Fruit fly (Drosophila melanogaster) whole organism, embryonic: Measurements from ENCODE around the gene RpL24-like.

ENCODE experiments used
- Abd-B ChIP-seq: fragments of 200-800 bp; sonication (Bioruptor generic); optimal IDR thresholded peaks from 2 replicates; lab custom pipeline; 2018; ENCODE audit warnings: missing biosample characterization, mild to moderate bottlenecking, missing genetic modification characterization, moderate library complexity
- Asciz ChIP-seq: fragments of 200-800 bp; sonication (Bioruptor generic); optimal IDR thresholded peaks from 2 replicates; lab custom pipeline; 2017; ENCODE audit warnings: missing biosample characterization, mild to moderate bottlenecking, missing genetic modification characterization, missing genetic modification reagents
- Atf-2 ChIP-seq: fragments of 200-800 bp; sonication (Bioruptor generic); optimal IDR thresholded peaks from 2 replicates; lab custom pipeline; 2016; ENCODE audit warnings: missing biosample characterization, missing genetic modification characterization
- Blimp-1 ChIP-seq: fragments of 200-800 bp; sonication (Bioruptor generic); optimal IDR thresholded peaks from 3 replicates; lab custom pipeline; 2018; ENCODE audit warnings: missing biosample characterization, missing genetic modification characterization, mild to moderate bottlenecking, moderate library complexity, missing genetic modification reagents
- CG1024 ChIP-seq: fragments of 200-800 bp; sonication (Bioruptor generic); IDR thresholded peaks from 2 replicates; pipeline ENCODE4 v1.3.6; 2022; ENCODE audit warnings: missing biosample characterization, missing genetic modification characterization
- CG12071 ChIP-seq: fragments of 200-800 bp; sonication (Bioruptor generic); optimal IDR thresholded peaks from 3 replicates; lab custom pipeline; 2018; ENCODE audit warnings: missing biosample characterization, mild to moderate bottlenecking, missing genetic modification characterization
- CG12769 ChIP-seq: fragments of 200-800 bp; sonication (Bioruptor generic); optimal IDR thresholded peaks from 2 replicates; lab custom pipeline; 2019; ENCODE audit warnings: missing biosample characterization, mild to moderate bottlenecking, missing genetic modification characterization, moderate library complexity
- CG14860 ChIP-seq: fragments of 200-800 bp; sonication (Bioruptor generic); IDR thresholded peaks from 3 replicates; pipeline ENCODE4 v1.3.6; 2022; ENCODE audit warnings: missing biosample characterization, missing genetic modification characterization; ENCODE audit not compliant: partially characterized antibody
- CG17829 ChIP-seq: fragments of 200-800 bp; optimal IDR thresholded peaks from 2 replicates; lab custom pipeline; 2019; ENCODE audit warnings: missing biosample characterization, mild to moderate bottlenecking, missing genetic modification characterization, moderate library complexity
- CG2120 ChIP-seq: fragments of 200-800 bp; sonication (Bioruptor generic); optimal IDR thresholded peaks from 3 replicates; lab custom pipeline; 2016; ENCODE audit warnings: missing biosample characterization, missing genetic modification characterization
- CG7556 ChIP-seq: fragments of 200-800 bp; sonication (Bioruptor generic); optimal IDR thresholded peaks from 2 replicates; lab custom pipeline; 2017; ENCODE audit warnings: missing biosample characterization, mild to moderate bottlenecking, missing genetic modification characterization
- CG8359 ChIP-seq: fragments of 200-800 bp; sonication (Bioruptor generic); optimal IDR thresholded peaks from 2 replicates; lab custom pipeline; 2017; ENCODE audit warnings: missing biosample characterization, mild to moderate bottlenecking, missing genetic modification characterization, borderline replicate concordance
- CG9932 ChIP-seq: fragments of 200-800 bp; sonication (Bioruptor generic); IDR thresholded peaks from 2 replicates; pipeline ENCODE4 v1.3.6; 2022; ENCODE audit warnings: missing biosample characterization, missing genetic modification characterization
- D19B ChIP-seq: fragments of 200-800 bp; sonication (Bioruptor generic); optimal IDR thresholded peaks from 2 replicates; lab custom pipeline; 2017; ENCODE audit warnings: missing biosample characterization, mild to moderate bottlenecking, missing genetic modification characterization
- Dip3 ChIP-seq: fragments of 200-800 bp; sonication (Bioruptor generic); optimal IDR thresholded peaks from 3 replicates; lab custom pipeline; 2016; ENCODE audit warnings: missing biosample characterization, missing genetic modification characterization
- E2f2 ChIP-seq: fragments of 200-800 bp; sonication (Bioruptor generic); IDR thresholded peaks from 2 replicates; pipeline ENCODE4 v1.3.6; 2022; ENCODE audit warnings: missing biosample characterization, missing genetic modification characterization
- Ets65A ChIP-seq: fragments of 200-800 bp; sonication (Bioruptor generic); peaks from one replicate; lab custom pipeline; 2016; ENCODE audit warnings: missing biosample characterization, missing genetic modification characterization
- Fer2 ChIP-seq: fragments of 200-800 bp; sonication (Bioruptor generic); optimal IDR thresholded peaks from 2 replicates; lab custom pipeline; 2018; ENCODE audit warnings: missing biosample characterization, mild to moderate bottlenecking, missing genetic modification characterization, moderate library complexity
- Gug ChIP-seq: fragments of 200-800 bp; sonication (Bioruptor generic); IDR thresholded peaks from 4 replicates; pipeline ENCODE4 v1.3.6; 2022; ENCODE audit warnings: missing biosample characterization, missing genetic modification characterization
- HLH3B ChIP-seq: fragments of 200-800 bp; sonication (Bioruptor generic); IDR thresholded peaks from 2 replicates; pipeline ENCODE4 v1.3.6; 2022; ENCODE audit warnings: missing biosample characterization, missing genetic modification characterization
- Meics ChIP-seq: fragments of 200-800 bp; sonication (Bioruptor generic); optimal IDR thresholded peaks from 2 replicates; lab custom pipeline; 2017; ENCODE audit warnings: missing biosample characterization, mild to moderate bottlenecking, missing genetic modification characterization
- NfI ChIP-seq: fragments of 200-800 bp; sonication (Bioruptor generic); optimal IDR thresholded peaks from 3 replicates; lab custom pipeline; 2018; ENCODE audit warnings: missing biosample characterization, mild to moderate bottlenecking, missing genetic modification characterization, moderate library complexity
- Rx ChIP-seq: fragments of 200-800 bp; sonication (Bioruptor generic); IDR thresholded peaks from 2 replicates; pipeline ENCODE4 v1.3.6; 2022; ENCODE audit warnings: missing biosample characterization, missing genetic modification characterization
- Vsx1 ChIP-seq: fragments of 200-800 bp; sonication (Bioruptor generic); optimal IDR thresholded peaks from 2 replicates; lab custom pipeline; 2017; ENCODE audit warnings: missing biosample characterization, mild to moderate bottlenecking, missing genetic modification characterization, missing genetic modification reagents
- Xbp1 ChIP-seq: fragments of 200-800 bp; sonication (Bioruptor generic); optimal IDR thresholded peaks from 3 replicates; lab custom pipeline; 2016; ENCODE audit warnings: missing biosample characterization, mild to moderate bottlenecking, missing genetic modification characterization
- ara ChIP-seq: fragments of 200-800 bp; sonication (Bioruptor generic); IDR thresholded peaks from 2 replicates; pipeline ENCODE4 v1.3.6; 2022; ENCODE audit warnings: missing biosample characterization, missing genetic modification characterization
- cg ChIP-seq: fragments of 200-800 bp; sonication (Bioruptor generic); optimal IDR thresholded peaks from 3 replicates; lab custom pipeline; 2019; ENCODE audit warnings: missing biosample characterization, mild to moderate bottlenecking, missing genetic modification characterization, moderate library complexity
- crc ChIP-seq: fragments of 200-800 bp; sonication (Bioruptor generic); optimal IDR thresholded peaks from 2 replicates; lab custom pipeline; 2016; ENCODE audit warnings: missing biosample characterization, missing genetic modification characterization
- dmrt99B ChIP-seq: fragments of 200-800 bp; sonication (Bioruptor generic); optimal IDR thresholded peaks from 2 replicates; lab custom pipeline; 2018; ENCODE audit warnings: missing biosample characterization, mild to moderate bottlenecking, missing genetic modification characterization, moderate library complexity
- esg ChIP-seq: fragments of 200-800 bp; sonication (Bioruptor generic); conservative IDR thresholded peaks from 2 replicates; pipeline ENCODE4 v1.3.6; 2022; ENCODE audit warnings: missing biosample characterization, missing genetic modification characterization
- exex ChIP-seq: fragments of 200-800 bp; sonication (Bioruptor generic); optimal IDR thresholded peaks from 4 replicates; lab custom pipeline; 2018; ENCODE audit warnings: missing biosample characterization, mild to moderate bottlenecking, missing genetic modification characterization, moderate library complexity
- eyg ChIP-seq: fragments of 200-800 bp; sonication (Bioruptor generic); optimal IDR thresholded peaks from 3 replicates; lab custom pipeline; 2016; ENCODE audit warnings: missing biosample characterization, missing genetic modification characterization
- fru ChIP-seq: fragments of >200 bp; optimal IDR thresholded peaks from 2 replicates; lab custom pipeline; 2017
- fu2 ChIP-seq: fragments of 200-800 bp; sonication (Bioruptor generic); optimal IDR thresholded peaks from 2 replicates; lab custom pipeline; 2016; ENCODE audit warnings: missing biosample characterization, missing genetic modification characterization
- gfzf ChIP-seq: fragments of 200-800 bp; sonication (Bioruptor generic); optimal IDR thresholded peaks from 2 replicates; lab custom pipeline; 2016; ENCODE audit warnings: missing biosample characterization, mild to moderate bottlenecking, missing genetic modification characterization, moderate library complexity
- hbn ChIP-seq: fragments of 200-800 bp; sonication (Bioruptor generic); IDR thresholded peaks from 2 replicates; pipeline ENCODE4 v1.3.6; 2022; ENCODE audit warnings: missing biosample characterization, missing genetic modification characterization; ENCODE audit not compliant: partially characterized antibody
- inv ChIP-seq: fragments of 200-800 bp; sonication (Bioruptor generic); IDR thresholded peaks from 2 replicates; pipeline ENCODE4 v1.3.6; 2022; ENCODE audit warnings: missing biosample characterization, missing genetic modification characterization; ENCODE audit not compliant: partially characterized antibody
- lab ChIP-seq: fragments of 200-800 bp; sonication (Bioruptor generic); optimal IDR thresholded peaks from 3 replicates; lab custom pipeline; 2017; ENCODE audit warnings: missing biosample characterization, missing genetic modification characterization, mild to moderate bottlenecking, moderate library complexity, missing genetic modification reagents
- lmd ChIP-seq: fragments of 200-800 bp; sonication (Bioruptor generic); IDR thresholded peaks from 2 replicates; pipeline ENCODE4 v1.3.6; 2022; ENCODE audit warnings: missing biosample characterization, missing genetic modification characterization
- pan ChIP-seq, 4 experiments: fragments of >200 bp in 3 of 4; fragments of 200-800 bp in 1 of 4; sonication (Bioruptor generic) in 1 of 4; optimal IDR thresholded peaks in 3 of 4; IDR thresholded peaks in 1 of 4; 2 replicates each; pipeline versions ENCODE4 v1.3.6 to Lab custom; 2017 to 2022; ENCODE audit warnings: missing biosample characterization in 2 of 4, missing genetic modification characterization in 2 of 4, mixed read lengths in 1 of 4
- pfk ChIP-seq: fragments of 200-800 bp; sonication (Bioruptor generic); optimal IDR thresholded peaks from 2 replicates; lab custom pipeline; 2018; ENCODE audit warnings: missing biosample characterization, mild to moderate bottlenecking, missing genetic modification characterization, moderate library complexity
- phol ChIP-seq: fragments of 200-800 bp; sonication (Bioruptor generic); optimal IDR thresholded peaks from 3 replicates; lab custom pipeline; 2018; ENCODE audit warnings: missing biosample characterization, mild to moderate bottlenecking, missing genetic modification characterization, moderate library complexity
- shn ChIP-seq: fragments of 200-800 bp; sonication (Bioruptor generic); optimal IDR thresholded peaks from 3 replicates; lab custom pipeline; 2016; ENCODE audit warnings: missing biosample characterization, missing genetic modification characterization
- sug ChIP-seq: fragments of 200-800 bp; optimal IDR thresholded peaks from 2 replicates; lab custom pipeline; 2019; ENCODE audit warnings: missing biosample characterization, mild to moderate bottlenecking, missing genetic modification characterization, moderate library complexity
- tio ChIP-seq: fragments of 200-800 bp; sonication (Bioruptor generic); optimal IDR thresholded peaks from 2 replicates; lab custom pipeline; 2017; ENCODE audit warnings: missing biosample characterization, missing genetic modification characterization, inconsistent platforms
- trem ChIP-seq: fragments of 200-800 bp; optimal IDR thresholded peaks from 3 replicates; lab custom pipeline; 2019; ENCODE audit warnings: missing biosample characterization, mild to moderate bottlenecking, missing genetic modification characterization, moderate library complexity
- vnd ChIP-seq: fragments of 200-800 bp; sonication (Bioruptor generic); IDR thresholded peaks from 3 replicates; pipeline ENCODE4 v1.3.6; 2022; ENCODE audit warnings: missing biosample characterization, missing genetic modification characterization; ENCODE audit not compliant: partially characterized antibody
- wdn ChIP-seq: fragments of 200-800 bp; sonication (Bioruptor generic); IDR thresholded peaks from 2 replicates; pipeline ENCODE4 v1.3.6; 2022; ENCODE audit warnings: missing biosample characterization, missing genetic modification characterization
- zfh1 ChIP-seq: fragments of 200-800 bp; sonication (Bioruptor generic); IDR thresholded peaks from 3 replicates; pipeline ENCODE4 v1.3.6; 2022; ENCODE audit warnings: missing biosample characterization, missing genetic modification characterization

The RpL24-like gene

DNA sequence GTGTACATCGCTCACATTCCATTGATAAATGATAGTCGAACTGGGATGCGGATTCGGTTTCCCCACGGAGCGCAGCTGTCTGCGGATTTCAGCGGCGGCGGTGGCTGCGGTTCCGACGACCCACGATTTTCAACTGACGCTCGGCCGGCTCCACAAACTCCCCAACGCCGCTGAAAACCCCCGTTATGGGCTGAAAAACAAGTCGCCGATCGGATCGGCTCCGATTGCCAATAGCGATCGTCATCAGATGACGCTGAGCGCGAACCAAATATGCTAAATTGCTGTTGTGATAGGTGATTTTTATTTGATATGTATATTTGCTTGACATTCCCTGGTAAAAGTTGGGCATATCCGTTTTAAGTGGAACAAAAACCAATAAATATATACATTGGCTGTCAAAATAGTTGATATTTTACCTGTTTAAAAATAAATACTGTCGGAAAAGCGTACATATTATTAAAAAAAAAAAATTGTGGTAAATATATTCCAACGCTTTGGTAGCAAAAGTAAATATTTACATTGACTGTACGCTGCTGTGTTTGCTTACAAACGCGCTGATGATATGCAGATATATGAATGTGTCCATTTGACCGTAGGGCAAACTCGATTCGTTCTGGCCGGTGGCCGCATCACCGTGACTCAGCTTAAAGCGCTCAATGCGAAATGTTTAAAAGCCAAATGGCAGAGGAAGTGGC is 23.0 kb upstream of the RpL24-like start (continued):
- TF ChIP-seq fru (lab: Kevin White, UChicago) (no peak), Vsx1 (GFP tag; lab: Kevin White, UChicago) (peak; percentile 46), CG1024 (no peak), crc (peak; percentile 5), gfzf (no peak), Atf-2 (GFP tag; lab: Kevin White, UChicago) (peak; percentile 7), pfk (GFP tag; lab: Kevin White, UChicago) (no peak), HLH3B (peak; percentile 30; the same call in 1 of the 2 replicates), Xbp1 (GFP tag; lab: Kevin White, UChicago) (peak; percentile 49), exex (no peak), eyg (GFP tag; lab: Kevin White, UChicago) (no peak), NfI (GFP tag; lab: Kevin White, UChicago) (peak; percentile 59), D19B (GFP tag; lab: Kevin White, UChicago) (peak; percentile 79), Dip3 (peak; percentile 72), Asciz (GFP tag; lab: Kevin White, UChicago) (peak; percentile 23), CG14860 (GFP tag; lab: Robert Waterston, UW) (no peak), E2f2 (GFP tag; lab: Robert Waterston, UW) (peak; percentile 33), zfh1 (GFP tag; lab: Robert Waterston, UW) (no peak), Ets65A (peak; percentile 97), cg (no peak), lmd (GFP tag; lab: Robert Waterston, UW) (peak; percentile 75), dmrt99B (tag; lab: Kevin White, UChicago) (peak; percentile 74), CG12071 (GFP tag; lab: Kevin White, UChicago) (peak; percentile 22), Blimp-1 (GFP tag; lab: Kevin White, UChicago) (peak; percentile 16), hbn (GFP tag; lab: Robert Waterston, UW) (no peak), CG17829 (tag; lab: Kevin White, UChicago) (no peak), fu2 (GFP tag; lab: Kevin White, UChicago) (peak; percentile 66), Meics (peak; percentile 74), Fer2 (tag; lab: Kevin White, UChicago) (no peak), sug (tag; lab: Kevin White, UChicago) (peak; percentile 43), phol (peak; percentile 43), CG7556 (GFP tag; lab: Kevin White, UChicago) (peak; percentile 60), shn (peak; percentile 15), lab (peak; percentile 59), inv (GFP tag; lab: Robert Waterston, UW) (no peak), Gug (GFP tag; lab: Robert Waterston, UW) (peak; percentile 53; the same call in 2 of the 4 replicates), pan (optimal IDR thresholded peaks at IDR 0.05; lab: Kevin White, UChicago) (no peak), pan (GFP tag; optimal IDR thresholded peaks at IDR 0.05 in 1 of 2, IDR thresholded peaks at IDR 0.05 in 1 of 2) (peak in 1 of 2 experiments; percentile 61), ara (GFP tag; lab: Robert Waterston, UW) (no peak), CG2120 (GFP tag; lab: Kevin White, UChicago) (peak; percentile 91), Rx (no peak), tio (GFP tag; lab: Kevin White, UChicago) (peak; percentile 41), CG9932 (GFP tag; lab: Robert Waterston, UW) (peak; percentile 85), Abd-B (peak; percentile 78), vnd (GFP tag; lab: Robert Waterston, UW) (no peak), CG8359 (no peak), wdn (peak; percentile 47), esg (GFP tag; lab: Robert Waterston, UW) (peak; percentile 52), trem (tag; lab: Kevin White, UChicago) (no peak), CG12769 (tag; lab: Kevin White, UChicago) (peak; percentile 49)
